Worm (Caenorhabditis elegans): ENCODE measurements around the gene T18D3.5.

- TF ChIP-seq jun-1 (tag; optimal IDR thresholded peaks at IDR 0.05), result no peak
- no peak for TF ChIP-seq ceh-82 (tag; optimal IDR thresholded peaks at IDR 0.05)
- no peak for TF ChIP-seq ama-1 (optimal IDR thresholded peaks at IDR 0.05)
- TF ChIP-seq T20F7.1 (GFP tag; optimal IDR thresholded peaks at IDR 0.05), result no peak
- TF ChIP-seq nhr-25 (tag; optimal IDR thresholded peaks at IDR 0.05; ENCODE audit: borderline replicate concordance, insufficient read depth), result no peak
- no peak for TF ChIP-seq ztf-11 (tag; optimal IDR thresholded peaks at IDR 0.05)
- TF ChIP-seq gei-8 (GFP tag; optimal IDR thresholded peaks at IDR 0.05), result no peak
These were observed 27.5 kb downstream of the T18D3.5 start for ce11 chrX:12491138-12491537.
